Fruit fly (Drosophila melanogaster) whole organism, embryonic: ENCODE measurements around the gene Baldspot.

ENCODE experiments used
- Ada2b ChIP-seq: fragments of 200-800 bp; sonication (Bioruptor generic); IDR thresholded peaks from 2 replicates; pipeline ENCODE4 v1.3.6; 2022; ENCODE audit warnings: missing biosample characterization, missing genetic modification characterization
- Adf1 ChIP-seq: fragments of 200-800 bp; sonication (Bioruptor generic); IDR thresholded peaks from 2 replicates; pipeline ENCODE4 v1.3.6; 2022; ENCODE audit warnings: missing biosample characterization, missing genetic modification characterization
- Asciz ChIP-seq: fragments of 200-800 bp; sonication (Bioruptor generic); optimal IDR thresholded peaks from 2 replicates; lab custom pipeline; 2017; ENCODE audit warnings: missing biosample characterization, mild to moderate bottlenecking, missing genetic modification characterization, missing genetic modification reagents
- Bdp1 ChIP-seq: fragments of 200-800 bp; sonication (Bioruptor generic); optimal IDR thresholded peaks from 3 replicates; lab custom pipeline; 2016; ENCODE audit warnings: missing biosample characterization, missing genetic modification characterization
- Blimp-1 ChIP-seq: fragments of 200-800 bp; sonication (Bioruptor generic); optimal IDR thresholded peaks from 3 replicates; lab custom pipeline; 2018; ENCODE audit warnings: missing biosample characterization, missing genetic modification characterization, mild to moderate bottlenecking, moderate library complexity, missing genetic modification reagents
- CG10209 ChIP-seq: fragments of 200-800 bp; sonication (Bioruptor generic); optimal IDR thresholded peaks from 3 replicates; lab custom pipeline; 2017; ENCODE audit warnings: missing biosample characterization, mild to moderate bottlenecking, missing genetic modification characterization, missing genetic modification reagents
- CG10267 ChIP-seq: fragments of 200-800 bp; sonication (Bioruptor generic); optimal IDR thresholded peaks from 2 replicates; lab custom pipeline; 2018; ENCODE audit warnings: missing biosample characterization, mild to moderate bottlenecking, missing genetic modification characterization, moderate library complexity
- CG11504 ChIP-seq: fragments of 200-800 bp; sonication (Bioruptor generic); optimal IDR thresholded peaks from 3 replicates; lab custom pipeline; 2019; ENCODE audit warnings: missing biosample characterization, mild to moderate bottlenecking, missing genetic modification characterization, moderate library complexity
- CG12391 ChIP-seq: fragments of 200-800 bp; sonication (Bioruptor generic); optimal IDR thresholded peaks from 3 replicates; lab custom pipeline; 2018; ENCODE audit warnings: missing biosample characterization, mild to moderate bottlenecking, missing genetic modification characterization, moderate library complexity
- CG13287 ChIP-seq: fragments of 200-800 bp; sonication (Bioruptor generic); IDR thresholded peaks from 2 replicates; pipeline ENCODE4 v1.3.6; 2022; ENCODE audit warnings: missing biosample characterization, missing genetic modification characterization; ENCODE audit not compliant: partially characterized antibody
- CG1529 ChIP-seq: fragments of 200-800 bp; sonication (Bioruptor generic); optimal IDR thresholded peaks from 3 replicates; lab custom pipeline; 2018; ENCODE audit warnings: missing biosample characterization, missing genetic modification characterization
- CG1647 ChIP-seq: fragments of 200-800 bp; sonication (Bioruptor generic); optimal IDR thresholded peaks from 3 replicates; lab custom pipeline; 2016; ENCODE audit warnings: missing biosample characterization, missing genetic modification characterization
- CG16815 ChIP-seq: fragments of 200-800 bp; sonication (Bioruptor generic); optimal IDR thresholded peaks from 3 replicates; lab custom pipeline; 2017; ENCODE audit warnings: missing biosample characterization, mild to moderate bottlenecking, missing genetic modification characterization
- CG17385 ChIP-seq: fragments of 200-800 bp; sonication (Bioruptor generic); optimal IDR thresholded peaks from 3 replicates; lab custom pipeline; 2018; ENCODE audit warnings: missing biosample characterization, mild to moderate bottlenecking, missing genetic modification characterization
- CG2712 ChIP-seq: fragments of 200-800 bp; optimal IDR thresholded peaks from 3 replicates; lab custom pipeline; 2019; ENCODE audit warnings: missing biosample characterization, mild to moderate bottlenecking, missing genetic modification characterization, moderate library complexity
- CG2875 ChIP-seq: fragments of 200-800 bp; sonication (Bioruptor generic); optimal IDR thresholded peaks from 2 replicates; lab custom pipeline; 2017; ENCODE audit warnings: missing biosample characterization, mild to moderate bottlenecking, missing genetic modification characterization, missing genetic modification reagents
- CG30020 ChIP-seq: fragments of 200-800 bp; optimal IDR thresholded peaks from 2 replicates; lab custom pipeline; 2019; ENCODE audit warnings: missing biosample characterization, mild to moderate bottlenecking, missing genetic modification characterization, moderate library complexity
- CG4328 ChIP-seq: fragments of 200-800 bp; sonication (Bioruptor generic); optimal IDR thresholded peaks from 3 replicates; lab custom pipeline; 2017; ENCODE audit warnings: missing biosample characterization, missing genetic modification reagents, missing genetic modification characterization
- CG43689 ChIP-seq: fragments of 200-800 bp; sonication (Bioruptor generic); IDR thresholded peaks from 2 replicates; pipeline ENCODE4 v1.3.6; 2022; ENCODE audit warnings: missing biosample characterization, missing genetic modification characterization
- CG6272 ChIP-seq: fragments of 200-800 bp; sonication (Bioruptor generic); IDR thresholded peaks from 2 replicates; pipeline ENCODE4 v1.3.6; 2022; ENCODE audit warnings: missing biosample characterization, missing genetic modification characterization
- CG7839 ChIP-seq: fragments of 200-800 bp; sonication (Bioruptor generic); optimal IDR thresholded peaks from 3 replicates; lab custom pipeline; 2018; ENCODE audit warnings: missing biosample characterization, mild to moderate bottlenecking, missing genetic modification characterization, moderate library complexity
- CG8388 ChIP-seq: fragments of 200-800 bp; sonication (Bioruptor generic); optimal IDR thresholded peaks from 2 replicates; lab custom pipeline; 2019; ENCODE audit warnings: missing biosample characterization, mild to moderate bottlenecking, missing genetic modification characterization, moderate library complexity
- CG9437 ChIP-seq: fragments of 200-800 bp; sonication (Bioruptor generic); optimal IDR thresholded peaks from 2 replicates; lab custom pipeline; 2018; ENCODE audit warnings: missing biosample characterization, mild to moderate bottlenecking, missing genetic modification characterization
- CG9727 ChIP-seq: fragments of 200-800 bp; sonication (Bioruptor generic); optimal IDR thresholded peaks from 3 replicates; lab custom pipeline; 2017; ENCODE audit warnings: missing biosample characterization, mild to moderate bottlenecking, missing genetic modification characterization
- D ChIP-seq, 2 experiments: fragments of 200-800 bp in 1 of 2; fragments of >200 bp in 1 of 2; sonication (Bioruptor generic) in 1 of 2; optimal IDR thresholded peaks; 2 replicates in 1 of 2; 3 replicates in 1 of 2; lab custom pipeline; 2017; ENCODE audit warnings: mild to moderate bottlenecking in 1 of 2, missing biosample characterization in 1 of 2, missing genetic modification characterization in 1 of 2, missing genetic modification reagents in 1 of 2
- Fer1 ChIP-seq: fragments of 200-800 bp; sonication (Bioruptor generic); optimal IDR thresholded peaks from 2 replicates; lab custom pipeline; 2017; ENCODE audit warnings: missing biosample characterization, mild to moderate bottlenecking, missing genetic modification characterization
- Lim3 ChIP-seq: fragments of 200-800 bp; sonication (Bioruptor generic); IDR thresholded peaks from 2 replicates; pipeline ENCODE4 v1.3.6; 2022; ENCODE audit warnings: missing biosample characterization, missing genetic modification characterization
- Max ChIP-seq: fragments of 200-800 bp; sonication (Bioruptor generic); optimal IDR thresholded peaks from 2 replicates; lab custom pipeline; 2016; ENCODE audit warnings: missing biosample characterization, mild to moderate bottlenecking, missing genetic modification characterization
- Nf-YC ChIP-seq: fragments of 200-800 bp; optimal IDR thresholded peaks from 3 replicates; lab custom pipeline; 2019; ENCODE audit warnings: missing biosample characterization, mild to moderate bottlenecking, missing genetic modification characterization, moderate library complexity
- Xrp1 ChIP-seq: fragments of 200-800 bp; sonication (Bioruptor generic); IDR thresholded peaks from 2 replicates; pipeline ENCODE4 v1.3.6; 2022; ENCODE audit warnings: missing biosample characterization, missing genetic modification characterization
- ap ChIP-seq: fragments of 200-800 bp; sonication (Bioruptor generic); IDR thresholded peaks from 2 replicates; pipeline ENCODE4 v1.3.6; 2022; ENCODE audit warnings: missing biosample characterization, missing genetic modification characterization
- ara ChIP-seq: fragments of 200-800 bp; sonication (Bioruptor generic); IDR thresholded peaks from 2 replicates; pipeline ENCODE4 v1.3.6; 2022; ENCODE audit warnings: missing biosample characterization, missing genetic modification characterization
- ash1 ChIP-seq: fragments of 200-800 bp; sonication (Bioruptor generic); optimal IDR thresholded peaks from 2 replicates; lab custom pipeline; 2018; ENCODE audit warnings: missing biosample characterization, mild to moderate bottlenecking, missing genetic modification characterization
- ci ChIP-seq: fragments of 200-800 bp; sonication (Bioruptor generic); IDR thresholded peaks from 3 replicates; pipeline ENCODE4 v1.3.6; 2022; ENCODE audit warnings: missing biosample characterization, missing genetic modification characterization
- cwo ChIP-seq: fragments of 200-800 bp; sonication (Bioruptor generic); optimal IDR thresholded peaks from 3 replicates; lab custom pipeline; 2017; ENCODE audit warnings: missing biosample characterization, missing genetic modification characterization, mild to moderate bottlenecking, moderate library complexity, missing genetic modification reagents
- danr ChIP-seq: fragments of 200-800 bp; sonication (Bioruptor generic); IDR thresholded peaks from 2 replicates; pipeline ENCODE4 v1.3.6; 2022; ENCODE audit warnings: missing biosample characterization, missing genetic modification characterization
- fd96Cb ChIP-seq: fragments of 200-800 bp; sonication (Bioruptor generic); optimal IDR thresholded peaks from 2 replicates; lab custom pipeline; 2018; ENCODE audit warnings: missing biosample characterization, mild to moderate bottlenecking, missing genetic modification characterization, moderate library complexity
- gfzf ChIP-seq: fragments of 200-800 bp; sonication (Bioruptor generic); optimal IDR thresholded peaks from 2 replicates; lab custom pipeline; 2016; ENCODE audit warnings: missing biosample characterization, mild to moderate bottlenecking, missing genetic modification characterization, moderate library complexity
- kah ChIP-seq: fragments of 200-800 bp; sonication (Bioruptor generic); optimal IDR thresholded peaks from 2 replicates; lab custom pipeline; 2018; ENCODE audit warnings: missing biosample characterization, mild to moderate bottlenecking, missing genetic modification characterization
- nau ChIP-seq: fragments of 200-800 bp; sonication (Bioruptor generic); optimal IDR thresholded peaks from 3 replicates; lab custom pipeline; 2017; ENCODE audit warnings: missing biosample characterization, mild to moderate bottlenecking, missing genetic modification characterization, missing genetic modification reagents
- pan ChIP-seq, 4 experiments: fragments of >200 bp in 3 of 4; fragments of 200-800 bp in 1 of 4; sonication (Bioruptor generic) in 1 of 4; optimal IDR thresholded peaks in 3 of 4; IDR thresholded peaks in 1 of 4; 2 replicates each; pipeline versions ENCODE4 v1.3.6 to Lab custom; 2017 to 2022; ENCODE audit warnings: missing biosample characterization in 2 of 4, missing genetic modification characterization in 2 of 4, mixed read lengths in 1 of 4
- rib ChIP-seq: fragments of 200-800 bp; sonication (Bioruptor generic); IDR thresholded peaks from 2 replicates; pipeline ENCODE4 v1.3.6; 2022; ENCODE audit warnings: missing biosample characterization, missing genetic modification characterization
- sens ChIP-seq: fragments of 200-800 bp; sonication (Bioruptor generic); peaks from one replicate; lab custom pipeline; 2016; ENCODE audit warnings: missing biosample characterization, missing genetic modification characterization
- slp2 ChIP-seq: fragments of 200-800 bp; sonication (Bioruptor generic); optimal IDR thresholded peaks from 2 replicates; lab custom pipeline; 2016; ENCODE audit warnings: missing biosample characterization, missing genetic modification characterization
- so ChIP-seq: fragments of 200-800 bp; sonication (Bioruptor generic); IDR thresholded peaks from 3 replicates; pipeline ENCODE4 v1.3.6; 2022; ENCODE audit warnings: missing biosample characterization, missing genetic modification characterization
- stc ChIP-seq: fragments of 200-800 bp; sonication (Bioruptor generic); IDR thresholded peaks from 2 replicates; pipeline ENCODE4 v1.3.6; 2022; ENCODE audit warnings: missing biosample characterization, missing genetic modification characterization
- tap ChIP-seq: fragments of 200-800 bp; optimal IDR thresholded peaks from 3 replicates; lab custom pipeline; 2019; ENCODE audit warnings: missing biosample characterization, mild to moderate bottlenecking, missing genetic modification characterization, moderate library complexity
- tup ChIP-seq: fragments of 200-800 bp; sonication (Bioruptor generic); optimal IDR thresholded peaks from 2 replicates; lab custom pipeline; 2016; ENCODE audit warnings: missing biosample characterization, mild to moderate bottlenecking, missing genetic modification characterization, moderate library complexity
- zen ChIP-seq: fragments of 200-800 bp; sonication (Bioruptor generic); optimal IDR thresholded peaks from 3 replicates; lab custom pipeline; 2018; ENCODE audit warnings: missing biosample characterization, mild to moderate bottlenecking, missing genetic modification characterization, moderate library complexity

Gene Baldspot

dm6 chr3L:16640509-16641068 lies 20.8 kb downstream of the Baldspot start (continued):
- TF ChIP-seq ap = no peak
- no peak for TF ChIP-seq CG9437 (GFP tag; lab: Kevin White, UChicago)
- no peak for TF ChIP-seq CG30020
- no peak for TF ChIP-seq rib (GFP tag; lab: Robert Waterston, UW)
- peak; percentile 54 for TF ChIP-seq Blimp-1
- TF ChIP-seq CG9727 (GFP tag; lab: Kevin White, UChicago) = peak; percentile 79
- TF ChIP-seq CG8388 (GFP tag; lab: Kevin White, UChicago) = peak; percentile 6
- no peak for TF ChIP-seq CG43689 (GFP tag; lab: Robert Waterston, UW)
- peak; percentile 89 for TF ChIP-seq sens
- TF ChIP-seq Asciz (GFP tag; lab: Kevin White, UChicago) = peak; percentile 84
- no peak for TF ChIP-seq Ada2b (GFP tag; lab: Robert Waterston, UW)
- TF ChIP-seq Fer1 (GFP tag; lab: Kevin White, UChicago) = no peak
- no peak for TF ChIP-seq cwo (GFP tag; lab: Kevin White, UChicago)
- TF ChIP-seq CG2875 (GFP tag; lab: Kevin White, UChicago) = peak; percentile 70
- TF ChIP-seq ash1 = no peak
- TF ChIP-seq Nf-YC = no peak
- no peak for TF ChIP-seq CG4328 (GFP tag; lab: Kevin White, UChicago)
- peak; percentile 46 for TF ChIP-seq CG1529 (GFP tag; lab: Kevin White, UChicago)
- TF ChIP-seq kah (GFP tag; lab: Kevin White, UChicago) = no peak
- TF ChIP-seq D (optimal IDR thresholded peaks at IDR 0.05; lab: Kevin White, UChicago) = no peak
- TF ChIP-seq D (GFP tag; optimal IDR thresholded peaks at IDR 0.05; lab: Kevin White, UChicago) = peak; percentile 56
- TF ChIP-seq CG16815 = peak; percentile 9
- TF ChIP-seq pan (optimal IDR thresholded peaks at IDR 0.05; lab: Kevin White, UChicago) = no peak
- peak in 1 of 2 experiments; percentile 13 for TF ChIP-seq pan (GFP tag; optimal IDR thresholded peaks at IDR 0.05 in 1 of 2, IDR thresholded peaks at IDR 0.05 in 1 of 2)
- TF ChIP-seq so (GFP tag; lab: Robert Waterston, UW) = no peak
- TF ChIP-seq Max (GFP tag; lab: Kevin White, UChicago) = peak; percentile 16
- no peak for TF ChIP-seq CG6272
- no peak for TF ChIP-seq Bdp1 (GFP tag; lab: Kevin White, UChicago)
- peak; percentile 46 for TF ChIP-seq nau (GFP tag; lab: Kevin White, UChicago)
- TF ChIP-seq ara (GFP tag; lab: Robert Waterston, UW) = peak; percentile 59
- peak; percentile 35 for TF ChIP-seq CG12391
- peak; percentile 73 for TF ChIP-seq Xrp1
- peak; percentile 18 for TF ChIP-seq fd96Cb
- TF ChIP-seq slp2 (GFP tag; lab: Kevin White, UChicago) = no peak
- no peak for TF ChIP-seq CG17385
- TF ChIP-seq Adf1 (GFP tag; lab: Robert Waterston, UW) = no peak
- TF ChIP-seq CG10209 = peak; percentile 44
- peak; percentile 64 for TF ChIP-seq CG2712 (tag; lab: Kevin White, UChicago)
- peak; percentile 12; the same call in 1 of the 2 replicates for TF ChIP-seq stc (GFP tag; lab: Robert Waterston, UW)
- peak; percentile 0 for TF ChIP-seq tap (tag; lab: Kevin White, UChicago)
- TF ChIP-seq CG7839 (tag; lab: Kevin White, UChicago) = peak; percentile 22
- no peak for TF ChIP-seq gfzf (GFP tag; lab: Kevin White, UChicago)
- 0 out of 3 replicates have a peak, but pooled peaks have one; percentile 19 for TF ChIP-seq ci (GFP tag; lab: Robert Waterston, UW)
- peak; percentile 32 for TF ChIP-seq zen (tag; lab: Kevin White, UChicago)
- no peak for TF ChIP-seq CG1647 (GFP tag; lab: Kevin White, UChicago)
- TF ChIP-seq danr (GFP tag; lab: Robert Waterston, UW) = no peak
- peak; percentile 30 for TF ChIP-seq CG11504 (tag; lab: Kevin White, UChicago)
- peak; percentile 53 for TF ChIP-seq CG10267 (tag; lab: Kevin White, UChicago)
- TF ChIP-seq CG13287 (GFP tag; lab: Robert Waterston, UW) = no peak
- TF ChIP-seq tup (GFP tag; lab: Kevin White, UChicago) = no peak
- TF ChIP-seq Lim3 = no peak
